Fruit fly (Drosophila melanogaster) whole organism, adult: Measurements from ENCODE around the gene CG10195.

Experiments used
- CG14711 ChIP-seq: fragments of 200-800 bp; sonication (Bioruptor generic); optimal IDR thresholded peaks from 2 replicates; lab custom pipeline; 2018; ENCODE audit warnings: missing biosample characterization, mild to moderate bottlenecking, missing genetic modification characterization, moderate library complexity
- CG5204 ChIP-seq: fragments of 200-800 bp; sonication (Bioruptor generic); optimal IDR thresholded peaks from 2 replicates; lab custom pipeline; 2016; ENCODE audit warnings: missing biosample characterization, missing genetic modification characterization
- CG7101 ChIP-seq: fragments of 200-800 bp; sonication (Bioruptor generic); optimal IDR thresholded peaks from 2 replicates; lab custom pipeline; 2018; ENCODE audit warnings: missing biosample characterization, mild to moderate bottlenecking, missing genetic modification characterization, moderate library complexity
- Hr96 ChIP-seq: fragments of 200-800 bp; sonication (Bioruptor generic); optimal IDR thresholded peaks from 2 replicates; lab custom pipeline; 2016; ENCODE audit warnings: missing biosample characterization, missing genetic modification characterization
- Mnt ChIP-seq: fragments of 200-800 bp; sonication (Bioruptor generic); optimal IDR thresholded peaks from 2 replicates; lab custom pipeline; 2016; ENCODE audit warnings: missing biosample characterization, mild to moderate bottlenecking, missing genetic modification characterization
- cic ChIP-seq: fragments of 200-800 bp; sonication (Bioruptor generic); optimal IDR thresholded peaks from 2 replicates; lab custom pipeline; 2017; ENCODE audit warnings: missing biosample characterization, mild to moderate bottlenecking, missing genetic modification characterization, moderate library complexity
- kay ChIP-seq: fragments of 200-800 bp; sonication (Bioruptor generic); peaks from one replicate; lab custom pipeline; 2016; ENCODE audit warnings: missing biosample characterization, missing genetic modification characterization, borderline replicate concordance

DNA sequence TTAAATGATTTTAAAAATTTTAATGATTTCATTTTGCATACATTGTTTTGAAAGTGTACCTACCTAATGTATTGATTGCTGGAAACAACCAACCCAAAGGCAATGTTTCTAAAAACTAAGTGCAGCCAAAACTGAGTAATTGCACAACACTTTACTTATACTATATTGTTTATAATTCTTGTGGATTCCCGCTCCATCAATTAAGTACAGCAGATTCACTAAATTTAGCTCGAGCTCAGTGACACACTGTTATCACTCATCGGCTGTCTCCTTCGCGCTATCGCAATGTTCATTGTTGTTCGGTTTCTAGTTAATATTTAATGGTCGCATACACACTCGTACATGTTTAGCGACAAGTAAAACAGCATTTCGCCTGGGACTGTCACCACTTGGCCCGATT is 28.8 kb downstream of the CG10195 start:
- no peak for TF ChIP-seq Mnt
- no peak for TF ChIP-seq cic (GFP tag; lab: Kevin White, UChicago)
- TF ChIP-seq CG14711 (tag; lab: Kevin White, UChicago): no peak
- TF ChIP-seq CG7101 (tag; lab: Kevin White, UChicago): no peak
- no peak for TF ChIP-seq kay (GFP tag; lab: Kevin White, UChicago)
- TF ChIP-seq CG5204 (GFP tag; lab: Kevin White, UChicago): no peak
- TF ChIP-seq Hr96: no peak
